Worm (Caenorhabditis elegans): ENCODE results near the gene srw-143.

srw-143 gene

DNA sequence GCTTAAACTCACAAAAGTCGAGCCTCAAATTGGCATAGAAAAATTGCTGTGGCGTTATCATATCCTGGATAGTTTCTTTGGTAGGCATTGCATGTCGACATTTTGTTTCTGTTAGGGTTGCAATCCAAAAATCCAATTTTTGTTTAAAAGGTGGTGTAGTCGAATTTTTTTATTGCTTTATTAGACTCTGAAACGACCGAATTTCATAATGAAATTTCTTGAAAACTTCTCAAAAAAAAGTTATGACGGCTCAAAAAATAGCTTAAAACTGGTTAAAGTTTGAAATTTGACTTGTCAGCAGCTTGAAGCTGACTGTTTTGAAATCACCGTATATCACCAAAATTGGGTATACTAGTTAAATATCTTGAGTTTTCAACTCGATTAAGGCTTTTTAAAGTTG lies at the start of gene srw-143:
Gene srw-143 (minus strand): TSS at position 101 of the 400 bp plus-strand sequence.
- TF ChIP-seq mxl-1 (tag; optimal IDR thresholded peaks at IDR 0.05): no peak
- no peak for TF ChIP-seq ztf-26 (tag; optimal IDR thresholded peaks at IDR 0.05)
- TF ChIP-seq ccch-3 (GFP tag; optimal IDR thresholded peaks at IDR 0.05): no peak
- TF ChIP-seq B0019.2 (GFP tag; conservative IDR thresholded peaks at IDR 0.05): no peak
- TF ChIP-seq ztf-28 (GFP tag; IDR thresholded peaks at IDR 0.05): no peak
- TF ChIP-seq D2030.7 (GFP tag; IDR thresholded peaks at IDR 0.05): no peak
- TF ChIP-seq attf-3 (GFP tag; conservative IDR thresholded peaks at IDR 0.05): no peak
- no peak for TF ChIP-seq ceh-58 (GFP tag; IDR thresholded peaks at IDR 0.05)
- no peak for TF ChIP-seq hsf-1 (GFP tag; IDR thresholded peaks at IDR 0.05)
- TF ChIP-seq let-526 (GFP tag; IDR thresholded peaks at IDR 0.05): no peak
- TF ChIP-seq lir-1 (GFP tag; conservative IDR thresholded peaks at IDR 0.05): no peak
- TF ChIP-seq nfya-2 (GFP tag; IDR thresholded peaks at IDR 0.05): no peak
- no peak for TF ChIP-seq dpl-1 (GFP tag; optimal IDR thresholded peaks at IDR 0.05)
- no peak for TF ChIP-seq him-1 (tag; optimal IDR thresholded peaks at IDR 0.05)
- TF ChIP-seq F57C9.4 (tag; optimal IDR thresholded peaks at IDR 0.05): no peak
- no peak for TF ChIP-seq Y95B8A.8 (GFP tag; IDR thresholded peaks at IDR 0.05)
- no peak for TF ChIP-seq F33H1.4 (GFP tag; IDR thresholded peaks at IDR 0.05)
- TF ChIP-seq lin-54 (GFP tag; optimal IDR thresholded peaks at IDR 0.05): no peak
- TF ChIP-seq mel-28 (tag; optimal IDR thresholded peaks at IDR 0.05; ENCODE audit: borderline replicate concordance): no peak
- no peak for TF ChIP-seq Y56A3A.18 (GFP tag; IDR thresholded peaks at IDR 0.05)

DNA sequence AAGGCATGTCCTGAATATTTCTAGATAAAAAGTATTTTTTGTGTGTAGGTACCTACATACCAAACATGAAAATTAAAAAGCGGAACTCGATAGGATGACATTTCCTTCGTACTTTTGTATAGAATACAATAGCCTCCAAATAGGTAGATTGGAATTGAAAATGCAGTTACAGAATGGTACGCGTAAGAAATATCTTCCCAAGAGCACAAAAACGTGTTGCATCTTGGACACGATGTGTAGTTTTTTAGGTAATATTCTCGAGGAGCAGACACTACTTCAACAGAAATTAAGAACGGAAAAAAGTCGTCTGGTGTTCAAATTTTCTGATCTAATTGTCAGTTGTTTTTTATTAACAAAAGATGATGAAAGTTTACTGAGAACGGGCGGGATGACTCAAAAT lies 46.1 kb upstream of the srw-143 start, which contains the start of gene srh-85:
Gene srh-85 (minus strand): TSS at position 101 of the 400 bp plus-strand sequence.
- TF ChIP-seq Y95B8A.8 (GFP tag; IDR thresholded peaks at IDR 0.05) (no peak), lir-1 (GFP tag; conservative IDR thresholded peaks at IDR 0.05) (no peak), ceh-91 (GFP tag; IDR thresholded peaks at IDR 0.05) (no peak), hlh-12 (tag; optimal IDR thresholded peaks at IDR 0.05) (no peak), K11D2.4 (GFP tag; IDR thresholded peaks at IDR 0.05) (no peak), lag-1 (GFP tag; IDR thresholded peaks at IDR 0.05) (no peak), tlf-1 (GFP tag; optimal IDR thresholded peaks at IDR 0.05) (no peak)

DNA sequence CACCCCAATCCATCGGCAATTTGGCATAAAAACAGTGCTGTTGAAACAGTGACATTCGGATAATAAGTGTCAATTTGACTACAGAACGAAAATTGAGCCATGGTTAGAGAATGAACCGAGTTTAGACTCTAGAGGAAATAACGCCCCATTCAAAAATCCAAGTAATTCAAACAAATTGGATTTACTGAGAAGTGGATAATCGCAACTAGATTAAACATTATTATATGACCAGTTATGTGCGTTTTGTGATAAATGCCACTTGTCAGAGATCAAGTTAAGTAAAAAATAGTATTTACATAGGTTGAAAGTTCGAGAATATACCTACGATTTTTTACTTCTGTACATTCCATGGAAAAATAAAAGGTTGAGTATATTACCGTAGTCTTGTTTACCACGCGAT lies 44.0 kb upstream of the srw-143 start, which contains the start of gene srw-139:
Gene srw-139 (minus strand): TSS at position 101 of the 400 bp plus-strand sequence.
- TF ChIP-seq snpc-1.3 (tag; optimal IDR thresholded peaks at IDR 0.05; ENCODE audit: insufficient read depth) (no peak), lsl-1 (GFP tag; optimal IDR thresholded peaks at IDR 0.05) (no peak), efl-1 (GFP tag; optimal IDR thresholded peaks at IDR 0.05) (no peak)

DNA sequence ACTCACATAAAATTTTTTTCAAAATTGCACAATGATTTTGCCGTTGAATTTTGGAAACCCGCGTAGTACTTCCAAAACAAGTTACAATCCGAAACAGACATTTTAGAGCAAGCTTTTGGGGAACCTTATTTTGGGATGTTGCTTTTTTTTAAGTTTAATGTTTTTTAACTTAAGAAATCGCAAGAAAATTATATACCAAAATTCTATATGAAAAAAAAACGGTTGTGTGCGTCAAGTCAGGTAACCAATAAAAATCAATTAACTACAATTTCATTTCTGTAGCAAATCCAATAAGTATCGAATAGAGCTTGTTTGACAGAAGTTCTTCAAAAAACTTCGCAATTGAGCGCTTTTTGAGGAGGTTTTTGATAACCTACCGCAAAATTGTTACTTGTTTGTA lies 42.0 kb upstream of the srw-143 start, which contains the start of gene srw-117:
Gene srw-117 (minus strand): TSS at position 101 of the 400 bp plus-strand sequence.
- TF ChIP-seq F39B2.1 (GFP tag; IDR thresholded peaks at IDR 0.05): no peak
- TF ChIP-seq aptf-2 (GFP tag; conservative IDR thresholded peaks at IDR 0.05): no peak
- TF ChIP-seq zfh-2 (GFP tag; conservative IDR thresholded peaks at IDR 0.05): no peak
- TF ChIP-seq B0261.1 (tag; optimal IDR thresholded peaks at IDR 0.05): no peak
- TF ChIP-seq Y53F4B.3 (GFP tag; IDR thresholded peaks at IDR 0.05): no peak
- no peak for TF ChIP-seq B0035.1 (tag; optimal IDR thresholded peaks at IDR 0.05)
- TF ChIP-seq aptf-3 (GFP tag; IDR thresholded peaks at IDR 0.05): no peak
- no peak for TF ChIP-seq C06A6.2 (GFP tag; conservative IDR thresholded peaks at IDR 0.05)
- TF ChIP-seq hrde-1 (tag; optimal IDR thresholded peaks at IDR 0.05; ENCODE audit: borderline replicate concordance): no peak
- no peak for TF ChIP-seq let-526 (GFP tag; IDR thresholded peaks at IDR 0.05)
- TF ChIP-seq T07F8.4 (tag; optimal IDR thresholded peaks at IDR 0.05): no peak
- no peak for TF ChIP-seq lin-26 (GFP tag; IDR thresholded peaks at IDR 0.05)
- no peak for TF ChIP-seq mes-4 (tag; optimal IDR thresholded peaks at IDR 0.05)
- no peak for TF ChIP-seq Y53G8AR.9 (GFP tag; conservative IDR thresholded peaks at IDR 0.05)
- no peak for TF ChIP-seq snpc-1.3 (tag; optimal IDR thresholded peaks at IDR 0.05; ENCODE audit: insufficient read depth)
- TF ChIP-seq efl-1 (GFP tag; optimal IDR thresholded peaks at IDR 0.05): no peak
- TF ChIP-seq ztf-25 (GFP tag; IDR thresholded peaks at IDR 0.05): no peak

Measured in whole organism, young adult.